Worm (Caenorhabditis elegans): ENCODE results near the gene tbh-1.

tbh-1 gene

DNA sequence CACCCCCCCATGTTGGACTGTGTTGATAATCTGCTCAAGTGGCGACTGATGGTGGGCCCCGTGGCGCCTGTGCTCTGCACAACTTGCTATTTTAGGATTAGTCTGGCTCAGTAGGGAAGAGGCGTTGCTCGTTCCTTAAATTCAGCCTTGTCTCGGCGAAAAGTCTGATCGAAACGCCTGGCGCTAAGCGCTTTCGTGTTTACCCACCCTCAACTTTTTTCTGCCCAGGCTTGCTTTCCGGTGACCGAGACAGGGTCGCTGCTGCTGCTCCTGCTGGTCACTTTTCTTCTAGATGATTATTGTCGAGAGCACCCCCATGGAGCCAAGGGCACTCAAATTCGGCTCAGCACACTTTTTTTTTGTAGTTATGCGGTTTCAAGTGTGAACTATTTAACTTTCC, 9.9 kb upstream of the tbh-1 start:
- no peak for TF ChIP-seq him-1 (tag; optimal IDR thresholded peaks at IDR 0.05)
- TF ChIP-seq W03F9.2 (tag; optimal IDR thresholded peaks at IDR 0.05) = no peak
- TF ChIP-seq dao-5 (tag; optimal IDR thresholded peaks at IDR 0.05) = no peak

DNA sequence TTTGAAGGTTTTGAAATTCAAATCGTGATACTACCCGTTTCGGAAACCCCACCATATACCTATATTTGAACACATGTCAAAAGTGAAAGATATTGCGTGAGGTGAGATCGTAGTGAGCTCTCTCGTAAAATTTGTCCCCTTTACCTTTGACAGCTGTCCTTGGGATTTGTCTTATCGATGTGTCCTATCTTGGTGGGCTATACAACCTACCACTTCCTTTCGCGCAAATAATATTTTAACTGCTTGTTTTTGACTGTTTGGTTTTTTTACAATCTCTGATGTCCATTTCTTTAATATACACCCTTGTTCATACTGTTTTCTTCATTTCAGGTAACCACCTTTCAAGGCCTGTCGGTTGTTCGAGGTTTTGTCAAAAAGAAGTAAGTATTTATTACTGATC, 5.0 kb upstream of the tbh-1 start, which contains the start of gene eat-20:
eat-20 (plus strand) TSS at position 331 of the 400 bp plus-strand sequence.
- no peak for TF ChIP-seq him-1 (tag; optimal IDR thresholded peaks at IDR 0.05)
- no peak for TF ChIP-seq dao-5 (tag; optimal IDR thresholded peaks at IDR 0.05)
- no peak for TF ChIP-seq W03F9.2 (tag; optimal IDR thresholded peaks at IDR 0.05)

DNA sequence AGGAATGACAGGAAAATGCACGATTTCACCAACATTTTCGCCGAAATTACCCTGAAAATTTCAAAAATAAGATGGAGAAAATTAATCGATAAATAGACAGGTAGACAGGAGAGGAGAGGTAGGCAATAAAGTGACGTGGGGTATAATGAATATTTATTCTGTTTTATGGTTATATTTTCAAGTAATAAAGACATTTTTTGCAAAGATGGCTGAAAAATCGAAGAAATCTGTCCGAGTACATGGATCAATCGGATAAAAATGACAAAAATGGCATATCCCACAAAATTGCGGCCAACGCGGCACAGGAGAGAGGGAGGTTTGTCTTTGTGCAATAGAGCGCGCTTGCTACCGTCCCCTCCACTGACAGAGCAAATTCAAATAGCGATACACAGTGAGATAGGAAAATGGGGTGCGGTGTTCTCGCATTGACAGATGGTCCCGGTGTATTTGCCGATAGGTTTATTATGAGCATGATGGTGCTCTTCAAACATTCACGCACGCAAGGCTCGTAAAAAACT, 3.2 kb upstream of the tbh-1 start, which contains the start of gene zipt-7.2:
zipt-7.2 (minus strand) TSS at position 51 of the 518 bp plus-strand sequence.
- TF ChIP-seq dao-5 (tag; optimal IDR thresholded peaks at IDR 0.05) (no peak), him-1 (tag; optimal IDR thresholded peaks at IDR 0.05) (no peak), W03F9.2 (tag; optimal IDR thresholded peaks at IDR 0.05) (no peak)

DNA sequence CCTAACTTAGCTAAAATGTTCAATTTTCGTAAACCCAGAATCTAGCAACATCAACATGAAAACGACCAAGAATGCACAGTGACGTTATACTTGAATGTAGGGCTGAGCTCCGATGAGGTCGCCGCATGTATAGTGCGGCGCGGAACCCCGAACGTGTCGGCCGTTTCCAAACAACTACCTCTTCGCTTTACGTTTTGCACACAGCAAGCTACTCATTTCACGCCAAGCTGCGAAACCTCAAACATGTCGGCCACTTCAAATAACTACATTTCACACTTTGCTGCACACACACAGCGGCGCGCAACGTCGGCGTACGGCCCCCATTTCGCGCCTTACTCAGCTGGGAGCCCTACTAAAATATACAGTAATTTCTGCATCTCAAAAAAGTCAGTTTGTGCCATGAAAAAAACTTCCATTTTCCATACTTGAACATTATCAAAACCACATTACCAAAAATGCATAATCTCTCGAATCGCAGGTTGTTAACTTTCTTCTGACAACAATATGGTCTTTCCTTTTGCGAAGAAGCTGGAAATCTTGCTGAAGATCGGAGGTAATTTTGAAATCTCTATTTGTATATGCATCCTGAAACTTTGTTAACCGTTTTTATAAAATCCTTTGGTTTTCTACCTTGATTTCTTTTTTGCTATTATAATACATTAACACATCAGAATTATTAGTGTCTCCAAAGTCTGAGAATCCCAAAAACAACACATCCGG, 2.1 kb downstream of the tbh-1 start, which contains the start of gene H13N06.7:
H13N06.7 (plus strand) TSS at position 670 of the 720 bp plus-strand sequence.
- TF ChIP-seq dao-5 (tag; optimal IDR thresholded peaks at IDR 0.05) = no peak
- TF ChIP-seq W03F9.2 (tag; optimal IDR thresholded peaks at IDR 0.05) = no peak
- TF ChIP-seq him-1 (tag; optimal IDR thresholded peaks at IDR 0.05) = no peak

DNA sequence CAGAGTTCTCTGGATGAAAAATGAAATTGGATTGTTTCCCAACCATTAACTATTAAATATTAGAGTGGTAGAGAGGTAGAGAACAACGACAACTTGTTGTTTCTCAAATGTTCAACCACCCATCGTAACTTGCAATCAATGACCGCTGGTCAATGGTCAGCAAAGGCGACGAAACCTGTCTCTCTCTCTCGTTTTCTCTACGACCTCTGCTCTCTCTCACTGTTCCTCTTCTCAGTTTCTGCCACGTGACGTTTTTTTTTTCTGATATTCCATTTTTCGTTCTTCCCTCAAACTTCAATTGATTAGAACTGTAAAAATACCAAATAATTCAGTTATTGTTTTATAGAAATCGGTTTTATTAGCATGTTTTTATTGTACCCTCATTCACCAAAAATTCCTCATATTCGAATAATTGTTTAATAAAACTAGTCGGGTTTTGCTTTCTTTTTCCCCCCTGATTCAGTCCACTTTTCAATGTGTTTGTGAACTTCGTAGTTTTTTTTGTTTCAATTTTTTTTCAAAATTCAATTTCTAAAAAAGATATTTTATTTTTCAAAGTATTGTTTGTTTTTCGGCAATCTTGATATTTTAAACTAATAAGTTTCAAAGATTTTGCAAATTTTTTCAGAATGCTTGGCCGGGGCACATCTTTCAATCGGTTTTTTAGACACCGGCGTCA, 7.6 kb downstream of the tbh-1 start, which contains the start of gene suox-1:
suox-1 (plus strand) TSS at position 629 of the 679 bp plus-strand sequence.
- no peak for TF ChIP-seq him-1 (tag; optimal IDR thresholded peaks at IDR 0.05)
- no peak for TF ChIP-seq W03F9.2 (tag; optimal IDR thresholded peaks at IDR 0.05)
- TF ChIP-seq dao-5 (tag; optimal IDR thresholded peaks at IDR 0.05) = no peak

DNA sequence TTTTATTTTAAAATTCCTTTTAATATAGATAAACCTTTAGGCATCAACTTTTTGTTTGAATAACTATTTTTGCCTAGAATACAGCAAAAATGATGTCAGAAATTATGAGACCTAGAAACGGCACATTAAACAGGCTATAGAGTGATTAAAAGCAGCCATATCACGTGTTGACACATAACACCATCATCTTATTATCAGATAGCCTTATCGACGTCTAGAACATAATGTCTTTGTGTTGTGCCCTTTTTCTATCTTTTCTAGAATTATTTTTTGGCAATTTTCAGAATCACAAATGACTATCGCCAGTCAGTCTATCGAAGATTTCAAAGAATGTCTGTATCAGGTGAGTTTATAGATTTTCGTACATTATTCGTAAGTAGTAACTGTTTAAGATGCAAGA, 10.5 kb downstream of the tbh-1 start:
- no peak for TF ChIP-seq dao-5 (tag; optimal IDR thresholded peaks at IDR 0.05)
- TF ChIP-seq W03F9.2 (tag; optimal IDR thresholded peaks at IDR 0.05) = no peak
- no peak for TF ChIP-seq him-1 (tag; optimal IDR thresholded peaks at IDR 0.05)

DNA sequence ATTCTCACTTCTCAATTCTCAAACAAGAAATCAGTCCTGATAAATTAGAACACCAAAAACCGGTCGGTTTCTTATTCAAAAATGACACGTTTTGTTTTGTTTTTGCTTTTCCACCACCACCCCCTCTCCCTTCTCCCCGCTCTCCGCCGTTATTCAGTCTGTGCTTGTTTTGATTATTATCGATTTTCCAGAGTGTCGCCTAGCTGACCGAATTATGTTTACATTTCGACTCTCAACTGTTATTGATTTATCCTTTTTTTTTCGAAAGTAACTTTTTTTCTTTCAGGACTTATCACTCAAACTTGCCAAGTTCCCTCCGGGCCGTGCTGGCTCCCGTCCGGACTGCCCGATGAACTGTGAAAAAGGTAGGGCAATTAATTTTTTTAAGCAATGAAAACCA, 11.4 kb downstream of the tbh-1 start, which contains the start of gene gob-1:
gob-1 (plus strand) TSS at position 281 of the 400 bp plus-strand sequence.
- TF ChIP-seq W03F9.2 (tag; optimal IDR thresholded peaks at IDR 0.05) (no peak), him-1 (tag; optimal IDR thresholded peaks at IDR 0.05) (no peak), dao-5 (tag; optimal IDR thresholded peaks at IDR 0.05) (no peak)

DNA sequence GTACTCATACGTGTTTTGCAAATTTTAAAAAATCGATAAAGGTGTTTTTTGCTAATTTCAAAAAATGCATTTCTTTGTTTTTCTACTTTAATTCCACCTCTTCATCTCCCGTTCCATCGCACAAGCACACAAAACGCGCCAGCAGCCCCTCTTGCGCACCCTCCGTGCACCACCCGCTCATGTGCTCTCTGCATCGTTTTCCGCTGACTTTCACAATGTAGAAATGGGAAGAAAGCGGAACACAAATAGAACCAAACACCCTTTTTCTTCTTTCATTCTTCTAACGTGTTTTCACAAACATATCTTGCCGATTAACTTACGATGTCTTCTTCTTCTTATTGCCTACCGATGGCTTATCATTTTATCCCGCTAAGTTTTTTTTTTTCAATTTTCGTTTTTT, 11.9 kb downstream of the tbh-1 start:
- TF ChIP-seq W03F9.2 (tag; optimal IDR thresholded peaks at IDR 0.05) (peak; percentile 53), him-1 (tag; optimal IDR thresholded peaks at IDR 0.05) (peak; percentile 11), dao-5 (tag; optimal IDR thresholded peaks at IDR 0.05) (no peak)

DNA sequence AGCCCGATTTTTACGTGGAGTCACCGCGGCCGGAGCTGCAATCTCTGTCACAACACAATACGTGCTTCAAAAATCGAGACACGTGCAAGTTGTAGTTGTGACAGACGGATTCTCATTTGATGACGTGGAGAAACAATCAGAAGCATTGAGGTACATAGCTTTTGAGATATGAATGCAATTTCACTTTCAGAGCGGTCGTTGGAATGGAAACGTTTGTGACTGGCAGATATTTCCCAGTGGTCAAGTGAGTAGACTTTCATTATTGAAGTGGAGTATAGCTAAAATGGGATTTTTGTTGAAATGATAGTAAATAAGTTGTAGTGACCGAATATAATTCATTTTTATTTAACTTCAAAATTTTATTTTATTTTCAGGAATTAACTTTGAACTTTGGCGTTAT, 13.6 kb downstream of the tbh-1 start:
- no peak for TF ChIP-seq him-1 (tag; optimal IDR thresholded peaks at IDR 0.05)
- no peak for TF ChIP-seq W03F9.2 (tag; optimal IDR thresholded peaks at IDR 0.05)
- TF ChIP-seq dao-5 (tag; optimal IDR thresholded peaks at IDR 0.05) = no peak

DNA sequence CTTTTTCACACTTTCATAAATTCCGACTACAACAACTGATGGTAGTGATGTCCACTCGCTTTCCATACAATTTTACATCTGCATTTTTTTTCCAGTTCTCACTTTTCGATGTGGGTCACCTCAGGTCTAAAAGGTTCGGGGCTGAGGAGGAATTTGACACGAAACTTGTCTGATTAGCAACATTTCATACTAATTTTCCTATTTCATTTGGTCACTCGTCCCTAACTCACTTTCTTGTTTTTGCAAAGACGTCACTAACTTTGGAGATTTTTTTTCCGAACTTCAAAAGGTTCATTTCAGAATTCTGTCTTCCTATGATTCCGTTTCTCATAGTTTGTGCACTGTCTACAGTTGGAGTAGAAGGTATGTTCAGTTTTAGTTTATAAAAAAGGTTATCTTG, 16.9 kb downstream of the tbh-1 start, which contains the start of gene H13N06.2:
H13N06.2 (plus strand) TSS at position 301 of the 400 bp plus-strand sequence.
- TF ChIP-seq W03F9.2 (tag; optimal IDR thresholded peaks at IDR 0.05) = no peak
- no peak for TF ChIP-seq dao-5 (tag; optimal IDR thresholded peaks at IDR 0.05)
- TF ChIP-seq him-1 (tag; optimal IDR thresholded peaks at IDR 0.05) = no peak

DNA sequence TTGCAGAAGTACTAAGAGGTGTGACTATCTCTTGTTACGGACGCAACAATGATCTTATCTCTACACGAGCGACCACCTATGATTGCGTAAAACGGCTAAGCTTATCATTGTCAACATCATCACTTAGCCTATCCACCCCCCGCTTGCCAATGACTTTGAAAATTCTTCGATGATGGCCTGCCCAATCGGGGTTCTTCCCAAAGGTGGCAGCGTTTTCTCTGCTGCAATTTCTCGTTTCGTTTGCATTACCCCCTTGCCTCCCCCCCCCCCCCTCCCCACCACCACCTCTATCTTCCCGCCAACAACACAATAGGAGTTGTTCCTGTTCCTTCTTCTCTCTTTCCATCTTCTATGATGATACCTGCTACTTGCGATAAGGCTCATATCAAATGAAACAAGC, 17.5 kb downstream of the tbh-1 start:
- no peak for TF ChIP-seq W03F9.2 (tag; optimal IDR thresholded peaks at IDR 0.05)
- no peak for TF ChIP-seq him-1 (tag; optimal IDR thresholded peaks at IDR 0.05)
- TF ChIP-seq dao-5 (tag; optimal IDR thresholded peaks at IDR 0.05) = no peak

DNA sequence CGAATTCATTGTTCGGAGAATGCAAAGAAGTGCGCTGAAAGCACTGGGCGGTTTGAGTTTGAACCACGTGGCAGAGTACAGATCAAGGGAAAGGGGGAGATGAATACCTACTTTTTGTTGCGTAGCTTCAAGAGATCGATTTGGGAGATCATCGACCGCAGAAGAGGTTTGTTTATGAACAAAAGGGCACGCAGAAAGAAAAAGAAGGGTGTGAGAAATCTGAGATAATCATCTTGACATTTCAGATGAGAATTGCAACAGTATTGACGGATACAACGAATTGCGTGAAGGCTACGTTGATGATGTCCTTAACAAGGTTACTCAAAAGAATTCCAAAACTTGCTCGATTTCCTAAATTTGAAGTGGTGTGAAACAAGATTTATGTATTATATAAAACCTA, 19.4 kb downstream of the tbh-1 start:
- TF ChIP-seq W03F9.2 (tag; optimal IDR thresholded peaks at IDR 0.05) (no peak), dao-5 (tag; optimal IDR thresholded peaks at IDR 0.05) (no peak), him-1 (tag; optimal IDR thresholded peaks at IDR 0.05) (no peak)

DNA sequence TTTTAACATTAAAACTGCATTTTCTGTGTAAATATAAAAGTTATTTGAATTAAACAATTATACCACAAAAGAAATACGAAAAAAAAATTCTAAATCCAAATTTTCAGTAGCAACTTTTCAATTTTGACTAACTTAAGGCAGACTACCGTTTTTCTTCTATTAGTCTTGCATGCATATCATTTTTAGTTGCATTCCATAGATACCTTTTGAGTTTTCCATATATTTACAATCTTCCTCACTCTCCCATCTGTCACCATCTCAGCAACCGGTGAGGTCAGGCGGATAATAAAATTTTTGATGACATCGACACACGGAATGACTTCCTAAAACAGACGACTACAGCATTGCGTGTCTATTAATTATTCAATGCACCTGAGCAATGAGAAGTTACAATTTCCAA, 26.0 kb downstream of the tbh-1 start, which contains the start of gene gcy-36:
gcy-36 (plus strand) TSS at position 301 of the 400 bp plus-strand sequence.
- TF ChIP-seq W03F9.2 (tag; optimal IDR thresholded peaks at IDR 0.05) (no peak), dao-5 (tag; optimal IDR thresholded peaks at IDR 0.05) (no peak), him-1 (tag; optimal IDR thresholded peaks at IDR 0.05) (no peak)

DNA sequence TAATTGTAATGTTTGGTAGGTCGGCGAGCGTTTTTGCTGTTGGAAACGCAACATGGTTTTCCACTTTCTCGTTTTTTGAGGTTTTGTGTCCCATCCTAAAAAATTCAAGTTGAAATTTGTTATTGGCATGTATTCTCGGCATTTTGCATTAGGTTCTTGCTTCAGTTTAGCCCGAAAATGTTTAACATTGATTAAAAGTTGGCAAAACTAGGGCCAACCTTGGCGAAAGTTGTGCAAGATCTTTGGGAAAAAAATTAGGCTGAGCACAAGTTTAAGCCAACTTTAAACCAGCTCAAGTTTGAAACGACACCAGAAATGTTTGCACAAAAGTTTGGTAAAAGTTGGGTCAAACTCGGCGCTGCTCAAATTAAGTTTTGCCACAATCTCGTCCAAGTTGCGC, 27.4 kb downstream of the tbh-1 start, which contains the start of gene exc-1:
exc-1 (minus strand) TSS at position 101 of the 400 bp plus-strand sequence.
- TF ChIP-seq him-1 (tag; optimal IDR thresholded peaks at IDR 0.05) (no peak), W03F9.2 (tag; optimal IDR thresholded peaks at IDR 0.05) (no peak), dao-5 (tag; optimal IDR thresholded peaks at IDR 0.05) (no peak)
